Worm (Caenorhabditis elegans) whole organism, young adult: Measurements from ENCODE around the gene B0244.17.

Experiments used
- B0336.3 ChIP-seq: fragments of 200-800 bp; sonication (Bioruptor generic); IDR thresholded peaks from 2 replicates; pipeline ENCODE4 v1.3.6; 2022; ENCODE audit warnings: missing genetic modification characterization, missing compliant biosample characterization
- D2030.7 ChIP-seq: fragments of 200-800 bp; sonication (Bioruptor generic); IDR thresholded peaks from 2 replicates; pipeline ENCODE4 v1.3.6; 2022; ENCODE audit warnings: missing genetic modification reagents, missing genetic modification characterization, missing compliant biosample characterization
- F22D6.2 ChIP-seq: sonication (generic microtip); optimal IDR thresholded peaks from 2 replicates; lab custom pipeline; 2016; ENCODE audit warnings: mild to moderate bottlenecking, missing genetic modification characterization, missing compliant biosample characterization
- F39B2.1 ChIP-seq: fragments of 200-800 bp; sonication (Bioruptor generic); IDR thresholded peaks from 2 replicates; pipeline ENCODE4 v1.3.6; 2022; ENCODE audit warnings: missing genetic modification reagents, missing genetic modification characterization, missing compliant biosample characterization
- K11D2.4 ChIP-seq: fragments of 200-800 bp; sonication (Bioruptor generic); IDR thresholded peaks from 2 replicates; pipeline ENCODE4 v1.3.6; 2022; ENCODE audit warnings: missing genetic modification reagents, missing genetic modification characterization, missing compliant biosample characterization
- K12H6.12 ChIP-seq: fragments of 200-800 bp; sonication (Bioruptor generic); optimal IDR thresholded peaks from 2 replicates; lab custom pipeline; 2018; ENCODE audit warnings: mild to moderate bottlenecking, missing genetic modification characterization, missing compliant biosample characterization
- Y56A3A.18 ChIP-seq: fragments of 200-800 bp; sonication (Bioruptor generic); IDR thresholded peaks from 2 replicates; pipeline ENCODE4 v1.3.6; 2022; ENCODE audit warnings: missing genetic modification reagents, missing genetic modification characterization, missing compliant biosample characterization
- Y95B8A.8 ChIP-seq: fragments of 200-800 bp; sonication (Bioruptor generic); IDR thresholded peaks from 2 replicates; pipeline ENCODE4 v1.3.6; 2022; ENCODE audit warnings: missing genetic modification reagents, missing genetic modification characterization, missing compliant biosample characterization
- aptf-3 ChIP-seq: fragments of 200-800 bp; sonication (Bioruptor generic); IDR thresholded peaks from 2 replicates; pipeline ENCODE4 v1.3.6; 2022; ENCODE audit warnings: missing genetic modification characterization, missing compliant biosample characterization
- atf-7 ChIP-seq: sonication (generic microtip); optimal IDR thresholded peaks from 2 replicates; lab custom pipeline; 2017; ENCODE audit warnings: mild to moderate bottlenecking, missing genetic modification characterization, missing compliant biosample characterization
- athp-1 ChIP-seq: sonication (generic microtip); optimal IDR thresholded peaks from 2 replicates; lab custom pipeline; 2017; ENCODE audit warnings: mild to moderate bottlenecking, missing genetic modification characterization, missing compliant biosample characterization
- bed-1 ChIP-seq: fragments of 200-800 bp; sonication (Bioruptor generic); IDR thresholded peaks from 2 replicates; pipeline ENCODE4 v1.3.6; 2022; ENCODE audit warnings: missing genetic modification reagents, missing genetic modification characterization, missing compliant biosample characterization
- ccch-3 ChIP-seq: fragments of 200-800 bp; sonication (Bioruptor generic); optimal IDR thresholded peaks from 2 replicates; lab custom pipeline; 2018; ENCODE audit warnings: mild to moderate bottlenecking, missing genetic modification characterization, missing compliant biosample characterization
- cebp-1 ChIP-seq, 2 experiments: fragments of 200-800 bp in 1 of 2; sonication (Bioruptor generic) in 1 of 2; sonication (generic microtip) in 1 of 2; IDR thresholded peaks in 1 of 2; optimal IDR thresholded peaks in 1 of 2; 2 replicates each; pipeline versions ENCODE4 v1.3.6 to Lab custom; 2017 to 2022; ENCODE audit warnings: missing compliant biosample characterization in 2 of 2, missing genetic modification characterization in 2 of 2, mild to moderate bottlenecking in 1 of 2, missing genetic modification reagents in 1 of 2, moderate library complexity in 1 of 2
- cebp-2 ChIP-seq: fragments of 200-800 bp; sonication (Bioruptor generic); IDR thresholded peaks from 2 replicates; pipeline ENCODE4 v1.3.6; 2022; ENCODE audit warnings: missing genetic modification characterization, missing compliant biosample characterization
- ceh-100 ChIP-seq: fragments of 200-800 bp; sonication (Bioruptor generic); IDR thresholded peaks from 2 replicates; pipeline ENCODE4 v1.3.6; 2022; ENCODE audit warnings: missing genetic modification reagents, missing genetic modification characterization, missing compliant biosample characterization
- ceh-27 ChIP-seq: fragments of 200-800 bp; sonication (Bioruptor generic); optimal IDR thresholded peaks from 2 replicates; lab custom pipeline; 2018; ENCODE audit warnings: mild to moderate bottlenecking, missing genetic modification characterization, moderate library complexity, missing compliant biosample characterization
- egl-44 ChIP-seq: fragments of 200-800 bp; sonication (Bioruptor generic); IDR thresholded peaks from 2 replicates; pipeline ENCODE4 v1.3.6; 2022; ENCODE audit warnings: missing genetic modification reagents, missing genetic modification characterization, missing compliant biosample characterization
- ets-4 ChIP-seq: fragments of 200-800 bp; sonication (Bioruptor generic); optimal IDR thresholded peaks from 2 replicates; lab custom pipeline; 2018; ENCODE audit warnings: mild to moderate bottlenecking, missing genetic modification characterization, missing compliant biosample characterization
- hlh-12 ChIP-seq: sonication (generic microtip); optimal IDR thresholded peaks from 2 replicates; lab custom pipeline; 2016; ENCODE audit warnings: missing genetic modification characterization, missing compliant biosample characterization
- hlh-26 ChIP-seq: fragments of 200-800 bp; sonication (Bioruptor generic); conservative IDR thresholded peaks from 2 replicates; pipeline ENCODE4 v1.3.6; 2022; ENCODE audit warnings: missing genetic modification reagents, missing genetic modification characterization, missing compliant biosample characterization
- hmg-1.2 ChIP-seq: fragments of 200-800 bp; sonication (Bioruptor generic); IDR thresholded peaks from 2 replicates; pipeline ENCODE4 v1.3.6; 2022; ENCODE audit warnings: missing genetic modification reagents, missing genetic modification characterization, missing compliant biosample characterization
- hsf-1 ChIP-seq: fragments of 200-800 bp; sonication (Bioruptor generic); IDR thresholded peaks from 2 replicates; pipeline ENCODE4 v1.3.6; 2022; ENCODE audit warnings: missing genetic modification reagents, missing genetic modification characterization, missing compliant biosample characterization
- let-607 ChIP-seq, 2 experiments: fragments of 200-800 bp in 1 of 2; sonication (Bioruptor generic) in 1 of 2; sonication (generic microtip) in 1 of 2; optimal IDR thresholded peaks; 2 replicates each; lab custom pipeline; 2016 to 2018; ENCODE audit warnings: mild to moderate bottlenecking in 2 of 2, missing compliant biosample characterization in 2 of 2, missing genetic modification characterization in 2 of 2, moderate library complexity in 2 of 2, missing genotype in 1 of 2
- lin-35 ChIP-seq, 3 experiments: fragments of 150-350 bp in 2 of 3; sonication (generic microtip) in 1 of 3; optimal IDR thresholded peaks; 2 replicates each; lab custom pipeline; 2014 to 2018; ENCODE audit warnings: missing biosample characterization in 3 of 3, missing genetic modification characterization in 3 of 3, missing genetic modification reagents in 3 of 3
- lin-54 ChIP-seq: fragments of 200-800 bp; sonication (Bioruptor generic); optimal IDR thresholded peaks from 2 replicates; lab custom pipeline; 2018; ENCODE audit warnings: mild to moderate bottlenecking, missing genetic modification characterization, missing compliant biosample characterization
- lsy-27 ChIP-seq: sonication (generic microtip); optimal IDR thresholded peaks from 2 replicates; lab custom pipeline; 2017; ENCODE audit warnings: missing genetic modification characterization, mild to moderate bottlenecking, missing compliant biosample characterization, antibody characterized with exemption, missing genotype, borderline replicate concordance; ENCODE audit not compliant: insufficient read depth
- mcd-1 ChIP-seq: fragments of 200-800 bp; sonication (Bioruptor generic); IDR thresholded peaks from 2 replicates; pipeline ENCODE4 v1.3.6; 2022; ENCODE audit warnings: missing genetic modification reagents, missing genetic modification characterization, missing compliant biosample characterization
- mel-28 ChIP-seq: sonication (generic microtip); optimal IDR thresholded peaks from 2 replicates; lab custom pipeline; 2016; ENCODE audit warnings: borderline replicate concordance, mild to moderate bottlenecking, missing genetic modification characterization, missing compliant biosample characterization
- pbrm-1 ChIP-seq: fragments of 200-800 bp; sonication (Bioruptor generic); IDR thresholded peaks from 2 replicates; pipeline ENCODE4 v1.3.6; 2022; ENCODE audit warnings: missing genetic modification reagents, missing genetic modification characterization, missing compliant biosample characterization
- snpc-1.1 ChIP-seq: sonication (generic microtip); optimal IDR thresholded peaks from 2 replicates; lab custom pipeline; 2017; ENCODE audit warnings: missing genetic modification characterization, mild to moderate bottlenecking, missing compliant biosample characterization, antibody characterized with exemption, moderate library complexity, missing genotype, missing genetic modification reagents; ENCODE audit not compliant: insufficient read depth
- snpc-1.3 ChIP-seq: sonication (generic microtip); optimal IDR thresholded peaks from 2 replicates; lab custom pipeline; 2017; ENCODE audit warnings: missing genetic modification characterization, mild to moderate bottlenecking, missing compliant biosample characterization, antibody characterized with exemption, moderate library complexity, missing genotype, missing genetic modification reagents; ENCODE audit not compliant: insufficient read depth
- snpc-4 ChIP-seq, 5 experiments: fragments of 150-350 bp in 1 of 5; sonication (generic microtip) in 4 of 5; optimal IDR thresholded peaks; 2 replicates each; lab custom pipeline; 2014 to 2018; ENCODE audit warnings: missing genetic modification characterization in 5 of 5, missing biosample characterization in 3 of 5, antibody characterized with exemption in 2 of 5, mild to moderate bottlenecking in 2 of 5, missing compliant biosample characterization in 2 of 5, missing genotype in 2 of 5, moderate library complexity in 2 of 5, missing genetic modification reagents in 1 of 5
- tbp1 ChIP-seq: fragments of 200-800 bp; sonication (Bioruptor generic); optimal IDR thresholded peaks from 2 replicates; lab custom pipeline; 2018; ENCODE audit warnings: mild to moderate bottlenecking, missing genetic modification characterization, missing compliant biosample characterization
- tbx-9 ChIP-seq: sonication (generic microtip); optimal IDR thresholded peaks from 2 replicates; lab custom pipeline; 2016; ENCODE audit warnings: borderline replicate concordance, missing genetic modification characterization, inconsistent platforms, missing compliant biosample characterization
- unc-130 ChIP-seq: sonication (generic microtip); optimal IDR thresholded peaks from 2 replicates; lab custom pipeline; 2016; ENCODE audit warnings: missing genetic modification reagents, missing genetic modification characterization, missing compliant biosample characterization
- ztf-18 ChIP-seq: sonication (generic microtip); optimal IDR thresholded peaks from 2 replicates; lab custom pipeline; 2016; ENCODE audit warnings: missing genotype, mild to moderate bottlenecking, missing genetic modification characterization, missing compliant biosample characterization

The B0244.17 gene

ce11 chrIII:5748360-5748759 lies 15.3 kb downstream of the B0244.17 start:
- no peak for TF ChIP-seq B0336.3 (GFP tag; lab: Robert Waterston, UW)
- no peak for TF ChIP-seq hsf-1 (GFP tag; lab: Robert Waterston, UW)
- TF ChIP-seq hlh-26 (GFP tag; lab: Robert Waterston, UW), result no peak
- peak; percentile 70 for TF ChIP-seq snpc-1.1
- TF ChIP-seq Y56A3A.18 (GFP tag; lab: Robert Waterston, UW), result no peak
- no peak for TF ChIP-seq snpc-4 (GFP tag; optimal IDR thresholded peaks at IDR 0.05; lab: Kevin White, UChicago)
- TF ChIP-seq snpc-4 (tag; optimal IDR thresholded peaks at IDR 0.05; lab: Kevin White, UChicago), result peak in 3 of 4 experiments; percentile 70 to 90 (median 90)
- TF ChIP-seq tbx-9 (tag; lab: Kevin White, UChicago), result no peak
- no peak for TF ChIP-seq lin-54 (GFP tag; lab: Kevin White, UChicago)
- TF ChIP-seq Y95B8A.8 (GFP tag; lab: Robert Waterston, UW), result no peak
- no peak for TF ChIP-seq F39B2.1 (GFP tag; lab: Robert Waterston, UW)
- TF ChIP-seq athp-1 (tag; lab: Kevin White, UChicago), result no peak
- no peak for TF ChIP-seq ets-4 (GFP tag; lab: Kevin White, UChicago)
- TF ChIP-seq, all 124 proteins: peak for 2

- TF ChIP-seq cebp-2 (GFP tag; lab: Robert Waterston, UW) (no peak), B0336.3 (GFP tag; lab: Robert Waterston, UW) (no peak), ztf-18 (tag; lab: Kevin White, UChicago) (no peak), K11D2.4 (GFP tag; lab: Robert Waterston, UW) (no peak), mel-28 (no peak), ceh-100 (no peak), lin-35 (GFP tag; optimal IDR thresholded peaks at IDR 0.05; lab: Kevin White, UChicago) (no peak), aptf-3 (GFP tag; lab: Robert Waterston, UW) (no peak)
Measured at ce11 chrIII:5750503-5750902, 17.5 kb downstream of the B0244.17 start.

- TF ChIP-seq hmg-1.2 (GFP tag; lab: Robert Waterston, UW) (peak; percentile 65), mcd-1 (GFP tag; lab: Robert Waterston, UW) (peak; percentile 63), K12H6.12 (peak; percentile 60), ceh-27 (GFP tag; lab: Kevin White, UChicago) (peak; percentile 28), atf-7 (tag; lab: Kevin White, UChicago) (no peak)
Measured at ce11 chrIII:5755204-5755603, 22.2 kb downstream of the B0244.17 start, which contains the start of gene ida-1. Gene ida-1, plus strand, starts transcription at chrIII:5755539.

- no peak for TF ChIP-seq F39B2.1 (GFP tag; lab: Robert Waterston, UW)
- TF ChIP-seq cebp-2 (GFP tag; lab: Robert Waterston, UW), result no peak
- no peak for TF ChIP-seq tbp1 (GFP tag; lab: Kevin White, UChicago)
- no peak for TF ChIP-seq hlh-12 (tag; lab: Kevin White, UChicago)
- TF ChIP-seq snpc-1.3, result no peak
- no peak for TF ChIP-seq ccch-3 (GFP tag; lab: Kevin White, UChicago)
- no peak for TF ChIP-seq D2030.7 (GFP tag; lab: Robert Waterston, UW)
- TF ChIP-seq bed-1 (GFP tag; lab: Robert Waterston, UW), result no peak
- TF ChIP-seq egl-44 (GFP tag; lab: Robert Waterston, UW), result no peak
- no peak for TF ChIP-seq cebp-1 (GFP tag; IDR thresholded peaks at IDR 0.05; lab: Robert Waterston, UW)
- no peak for TF ChIP-seq cebp-1 (tag; optimal IDR thresholded peaks at IDR 0.05; lab: Kevin White, UChicago)
- no peak for TF ChIP-seq lsy-27 (tag; lab: Kevin White, UChicago)
- no peak for TF ChIP-seq hmg-1.2 (GFP tag; lab: Robert Waterston, UW)
- no peak for TF ChIP-seq F22D6.2 (tag; lab: Kevin White, UChicago)
- TF ChIP-seq mcd-1 (GFP tag; lab: Robert Waterston, UW), result no peak
- no peak for TF ChIP-seq athp-1 (tag; lab: Kevin White, UChicago)
- TF ChIP-seq let-607 (tag; optimal IDR thresholded peaks at IDR 0.05; lab: Kevin White, UChicago), result no peak
- TF ChIP-seq unc-130 (GFP tag; lab: Kevin White, UChicago), result no peak
- no peak for TF ChIP-seq pbrm-1 (GFP tag; lab: Robert Waterston, UW)
- TF ChIP-seq Y95B8A.8 (GFP tag; lab: Robert Waterston, UW), result no peak
Measured at ce11 chrIII:5757492-5758045, 24.5 kb downstream of the B0244.17 start.
